Fruit fly (Drosophila melanogaster) whole organism: ENCODE results near the gene Sqor.

Experiments
- CG8478 ChIP-seq: fragments of >200 bp; optimal IDR thresholded peaks from 2 replicates; lab custom pipeline; 2018; ENCODE audit warnings: inconsistent platforms
- Dll ChIP-seq: fragments of >200 bp; optimal IDR thresholded peaks from 2 replicates; lab custom pipeline; 2017
- pan ChIP-seq: fragments of >200 bp; optimal IDR thresholded peaks from 2 replicates; lab custom pipeline; 2017
- psq ChIP-seq: fragments of >200 bp; optimal IDR thresholded peaks from 2 replicates; lab custom pipeline; 2017

- no peak for TF ChIP-seq Dll (lab: Kevin White, UChicago)
- TF ChIP-seq CG8478: no peak
- TF ChIP-seq psq (lab: Kevin White, UChicago): no peak
- no peak for TF ChIP-seq pan
Measured at dm6 chr3L:4193730-4194649, 46.0 kb upstream of the Sqor start, which contains the start of gene CG43367.
